Worm (Caenorhabditis elegans): ENCODE results near the gene K02E10.6.

The K02E10.6 gene

DNA sequence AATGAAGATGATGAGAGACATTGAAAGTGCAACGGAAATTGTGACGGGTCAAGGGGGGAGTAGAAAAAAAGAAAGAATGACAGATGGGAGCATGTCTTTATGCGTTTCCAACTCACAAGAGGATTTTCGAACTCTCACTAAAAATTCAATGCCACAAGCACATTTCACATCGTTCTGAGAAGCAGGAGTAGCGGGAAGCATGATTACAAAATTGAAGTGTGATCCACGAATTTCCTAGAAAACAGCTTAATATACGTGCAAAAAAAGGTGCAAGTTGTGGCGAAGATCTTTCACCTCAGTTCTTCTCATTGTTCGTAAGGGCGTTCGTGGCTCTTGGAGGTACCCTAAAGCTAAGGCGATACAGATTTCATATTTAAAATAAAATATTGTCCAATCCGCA lies 24.2 kb upstream of the K02E10.6 start:
- peak; percentile 5 for TF ChIP-seq pax-3 (tag; optimal IDR thresholded peaks at IDR 0.05)
- TF ChIP-seq elt-3 (tag; optimal IDR thresholded peaks at IDR 0.05): no peak
- peak; percentile 38 for TF ChIP-seq unc-86 (tag; optimal IDR thresholded peaks at IDR 0.05)
- TF ChIP-seq jun-1 (tag; optimal IDR thresholded peaks at IDR 0.05): no peak
- TF ChIP-seq isw-1 (GFP tag; IDR thresholded peaks at IDR 0.05): no peak
- TF ChIP-seq nhr-71 (tag; optimal IDR thresholded peaks at IDR 0.05): peak; percentile 60
- TF ChIP-seq dsc-1 (tag; optimal IDR thresholded peaks at IDR 0.05): peak; percentile 22
- TF ChIP-seq fkh-8 (tag; optimal IDR thresholded peaks at IDR 0.05): peak; percentile 62
- peak; percentile 28 for TF ChIP-seq lin-14 (GFP tag; optimal IDR thresholded peaks at IDR 0.05)
- peak; percentile 46 for TF ChIP-seq nhr-47 (tag; optimal IDR thresholded peaks at IDR 0.05)
- TF ChIP-seq ztf-4 (tag; optimal IDR thresholded peaks at IDR 0.05): peak; percentile 15
- no peak for TF ChIP-seq ces-1 (GFP tag; optimal IDR thresholded peaks at IDR 0.05)
- no peak for TF ChIP-seq nhr-90 (tag; optimal IDR thresholded peaks at IDR 0.05; ENCODE audit: poor library complexity)

ce11 chrX:2497816-2498215 lies 15.2 kb upstream of the K02E10.6 start:
- TF ChIP-seq ztf-4 (tag; optimal IDR thresholded peaks at IDR 0.05): no peak
- no peak for TF ChIP-seq C34B4.2 (tag; optimal IDR thresholded peaks at IDR 0.05)
- peak; percentile 4 for TF ChIP-seq lin-14 (GFP tag; optimal IDR thresholded peaks at IDR 0.05)
- no peak for TF ChIP-seq C04F5.9 (tag; optimal IDR thresholded peaks at IDR 0.05)
- TF ChIP-seq lin-39 (tag; optimal IDR thresholded peaks at IDR 0.05): no peak
- peak; percentile 25 for TF ChIP-seq ceh-8 (GFP tag; optimal IDR thresholded peaks at IDR 0.05)
- TF ChIP-seq ama-1 (optimal IDR thresholded peaks at IDR 0.05): no peak
- no peak for TF ChIP-seq C16A3.4 (tag; optimal IDR thresholded peaks at IDR 0.05)
- TF ChIP-seq vab-15 (tag; optimal IDR thresholded peaks at IDR 0.05): no peak
- TF ChIP-seq unc-30 (tag; optimal IDR thresholded peaks at IDR 0.05): no peak
- no peak for TF ChIP-seq Y116A8C.19 (tag; optimal IDR thresholded peaks at IDR 0.05; ENCODE audit: borderline replicate concordance)
- TF ChIP-seq nhr-85 (tag): no peak
- no peak for TF ChIP-seq elt-2 (tag; optimal IDR thresholded peaks at IDR 0.05)
- TF ChIP-seq swsn-7 (tag; optimal IDR thresholded peaks at IDR 0.05): no peak
- no peak for TF ChIP-seq jun-1 (tag; optimal IDR thresholded peaks at IDR 0.05)
- no peak for TF ChIP-seq nhr-237 (tag; optimal IDR thresholded peaks at IDR 0.05)

- TF ChIP-seq nhr-47 (tag; optimal IDR thresholded peaks at IDR 0.05) (peak; percentile 43), mab-9 (GFP tag; IDR thresholded peaks at IDR 0.05) (no peak), isw-1 (GFP tag; IDR thresholded peaks at IDR 0.05) (no peak), nhr-76 (tag; optimal IDR thresholded peaks at IDR 0.05) (no peak), fkh-4 (tag; optimal IDR thresholded peaks at IDR 0.05; ENCODE audit: borderline replicate concordance) (no peak), egl-13 (tag; optimal IDR thresholded peaks at IDR 0.05) (no peak), ceh-63 (GFP tag; optimal IDR thresholded peaks at IDR 0.05) (no peak), nhr-71 (tag; optimal IDR thresholded peaks at IDR 0.05) (peak; percentile 62), lin-13 (GFP tag; optimal IDR thresholded peaks at IDR 0.05) (no peak), pag-3 (tag; optimal IDR thresholded peaks at IDR 0.05; ENCODE audit: borderline replicate concordance, insufficient read depth) (no peak), ztf-4 (tag; optimal IDR thresholded peaks at IDR 0.05) (no peak), nhr-84 (tag; optimal IDR thresholded peaks at IDR 0.05) (no peak), sup-37 (GFP tag; optimal IDR thresholded peaks at IDR 0.05) (no peak), fkh-8 (tag; optimal IDR thresholded peaks at IDR 0.05) (no peak), unc-86 (tag; optimal IDR thresholded peaks at IDR 0.05) (no peak), nhr-77 (tag; optimal IDR thresholded peaks at IDR 0.05) (peak; percentile 22), C16A3.4 (tag; optimal IDR thresholded peaks at IDR 0.05) (peak; percentile 33), unc-130 (tag; optimal IDR thresholded peaks at IDR 0.05) (peak; percentile 69), lin-35 (GFP tag; optimal IDR thresholded peaks at IDR 0.05) (peak; percentile 45 to 46), lir-3 (tag; optimal IDR thresholded peaks at IDR 0.05; ENCODE audit: poor library complexity) (peak; percentile 17), lin-39 (tag; optimal IDR thresholded peaks at IDR 0.05) (no peak), irx-1 (tag; optimal IDR thresholded peaks at IDR 0.05) (peak; percentile 54), nhr-90 (tag; optimal IDR thresholded peaks at IDR 0.05; ENCODE audit: poor library complexity) (peak; percentile 46), dsc-1 (tag; optimal IDR thresholded peaks at IDR 0.05) (no peak), unc-30 (tag; optimal IDR thresholded peaks at IDR 0.05) (no peak), dpl-1 (GFP tag; optimal IDR thresholded peaks at IDR 0.05) (peak in 1 of 3 experiments; percentile 1), aly-2 (tag; optimal IDR thresholded peaks at IDR 0.05) (no peak), fos-1 (tag; optimal IDR thresholded peaks at IDR 0.05) (no peak), elt-2 (tag; optimal IDR thresholded peaks at IDR 0.05) (no peak), C04F5.9 (tag; optimal IDR thresholded peaks at IDR 0.05) (no peak), mep-1 (tag; optimal IDR thresholded peaks at IDR 0.05) (peak; percentile 41), lin-14 (GFP tag; optimal IDR thresholded peaks at IDR 0.05) (peak; percentile 91), elt-3 (tag; optimal IDR thresholded peaks at IDR 0.05) (peak in 4 of 6 experiments; percentile 47 to 85 (median 62)), hpl-2 (GFP tag; optimal IDR thresholded peaks at IDR 0.05) (no peak), ztf-11 (tag; optimal IDR thresholded peaks at IDR 0.05) (no peak)
Measured at ce11 chrX:2495865-2496314, 13.3 kb upstream of the K02E10.6 start, which contains the start of gene rabr-1. TSS of gene rabr-1 (plus strand) at chrX:2496180.

All from whole organism, L1 larva.